ENCODE assay signal across 1 worm cellular context in the genomic region with DNA sequence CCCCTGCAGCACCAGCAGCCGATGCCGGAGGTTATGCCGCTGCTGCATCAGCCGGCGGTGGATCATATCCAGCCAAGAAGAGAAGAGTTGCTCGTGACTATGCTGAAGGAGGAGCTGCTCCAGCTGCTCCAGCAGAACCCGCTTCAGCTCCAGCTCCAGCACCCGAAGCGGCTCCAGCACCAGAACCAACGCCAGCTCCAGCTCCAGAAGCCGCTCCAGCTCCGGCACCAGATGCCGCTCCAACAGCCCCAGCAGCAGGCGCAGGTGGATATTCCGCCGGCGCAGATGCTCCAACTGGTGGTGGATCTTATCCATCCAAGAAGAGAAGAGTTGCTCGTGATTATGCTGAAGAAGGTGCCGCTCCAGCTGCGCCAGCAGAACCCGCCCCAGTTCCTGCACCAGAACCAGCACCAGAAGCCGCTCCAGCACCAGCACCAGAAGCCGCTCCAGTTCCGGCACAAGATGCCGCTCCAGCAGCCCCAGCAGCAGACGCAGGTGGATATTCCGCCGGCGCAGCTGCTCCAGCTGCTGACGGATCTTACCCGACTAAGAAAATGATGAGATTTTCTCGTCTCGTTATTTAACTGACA.
TF ChIP-seq lines count a peak whose summit lies in the region.

No protein-coding gene starts in this region.

TF ChIP-seq in whole organism, young adult, 124 proteins besides CTCF, POLR2A, EP300 and RAD21 (continued from another document):
- TF ChIP-seq pbrm-1 (GFP tag; IDR thresholded peaks at IDR 0.05; lab: Robert Waterston, UW) (0 out of 2 replicates have a peak, but pooled peaks have one; percentile 14), ceh-91 (GFP tag; IDR thresholded peaks at IDR 0.05; lab: Robert Waterston, UW) (no peak)
